Fruit fly (Drosophila melanogaster) whole organism, wandering third instar larva: ENCODE results near the gene CG18266.

ENCODE experiments used
- CG32264 ChIP-seq: fragments of 200-800 bp; sonication (Bioruptor generic); optimal IDR thresholded peaks from 2 replicates; lab custom pipeline; 2016; ENCODE audit warnings: missing biosample characterization, missing genetic modification characterization
- Mio ChIP-seq: sonication (Bioruptor generic); optimal IDR thresholded peaks from 2 replicates; lab custom pipeline; 2016; ENCODE audit warnings: missing biosample characterization, missing genetic modification characterization
- br ChIP-seq: fragments of 200-800 bp; sonication (Bioruptor generic); optimal IDR thresholded peaks from 2 replicates; lab custom pipeline; 2016; ENCODE audit warnings: missing biosample characterization, missing genetic modification characterization
- dmrt93B ChIP-seq: fragments of 200-800 bp; sonication (Bioruptor generic); optimal IDR thresholded peaks from 2 replicates; lab custom pipeline; 2018; ENCODE audit warnings: missing biosample characterization, mild to moderate bottlenecking, missing genetic modification characterization
- ey ChIP-seq: fragments of 200-800 bp; sonication (Bioruptor generic); optimal IDR thresholded peaks from 2 replicates; lab custom pipeline; 2016; ENCODE audit warnings: missing biosample characterization, missing genetic modification characterization
- h ChIP-seq: fragments of 200-800 bp; sonication (Bioruptor generic); optimal IDR thresholded peaks from 3 replicates; lab custom pipeline; 2016; ENCODE audit warnings: missing biosample characterization, mild to moderate bottlenecking, missing genetic modification characterization
- sv ChIP-seq: fragments of 200-800 bp; sonication (Bioruptor generic); optimal IDR thresholded peaks from 3 replicates; lab custom pipeline; 2016; ENCODE audit warnings: missing biosample characterization, missing genetic modification characterization

DNA sequence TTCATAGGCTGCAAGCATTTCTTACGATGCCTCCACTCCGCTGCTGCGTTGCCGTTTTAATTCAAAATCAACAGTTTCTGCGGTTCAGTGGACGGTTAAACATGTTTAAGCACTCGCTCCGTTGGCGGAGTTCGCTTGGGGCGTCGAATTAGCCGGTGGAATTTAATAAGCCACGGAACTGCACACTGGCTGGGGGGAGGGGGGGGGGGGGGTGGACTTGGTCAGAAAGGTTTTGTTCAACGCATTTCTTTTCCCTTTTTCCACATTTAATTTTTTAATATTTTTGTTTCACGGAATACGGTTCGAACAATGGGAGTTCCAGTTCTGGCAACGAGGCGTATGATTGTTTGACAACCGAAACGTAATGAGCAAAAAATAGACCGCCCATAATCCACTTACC, 14.0 kb downstream of the CG18266 start:
- TF ChIP-seq dmrt93B: no peak
- TF ChIP-seq Mio: no peak
- TF ChIP-seq br (GFP tag; lab: Kevin White, UChicago): no peak
- no peak for TF ChIP-seq CG32264 (GFP tag; lab: Kevin White, UChicago)
- TF ChIP-seq sv: no peak
- TF ChIP-seq ey (GFP tag; lab: Kevin White, UChicago): no peak
- TF ChIP-seq h (GFP tag; lab: Kevin White, UChicago): no peak
